Fruit fly (Drosophila melanogaster) whole organism, embryonic: ENCODE results near the gene Cyp4d1.

Source experiments
- Atf3 ChIP-seq: fragments of 200-800 bp; sonication (Bioruptor generic); optimal IDR thresholded peaks from 3 replicates; lab custom pipeline; 2016; ENCODE audit warnings: missing biosample characterization, missing genetic modification characterization
- B-H2 ChIP-seq: fragments of 200-800 bp; sonication (Bioruptor generic); optimal IDR thresholded peaks from 2 replicates; lab custom pipeline; 2018; ENCODE audit warnings: missing biosample characterization, mild to moderate bottlenecking, missing genetic modification characterization
- CG13424 ChIP-seq: fragments of 200-800 bp; sonication (Bioruptor generic); optimal IDR thresholded peaks from 2 replicates; lab custom pipeline; 2019; ENCODE audit warnings: missing biosample characterization, mild to moderate bottlenecking, missing genetic modification characterization, moderate library complexity
- CG13624 ChIP-seq: fragments of 200-800 bp; sonication (Bioruptor generic); optimal IDR thresholded peaks from 2 replicates; lab custom pipeline; 2016; ENCODE audit warnings: missing biosample characterization, missing genetic modification characterization
- CG1602 ChIP-seq: fragments of 200-800 bp; sonication (Bioruptor generic); optimal IDR thresholded peaks from 3 replicates; lab custom pipeline; 2016; ENCODE audit warnings: missing biosample characterization, missing genetic modification characterization
- CG1647 ChIP-seq: fragments of 200-800 bp; sonication (Bioruptor generic); optimal IDR thresholded peaks from 3 replicates; lab custom pipeline; 2016; ENCODE audit warnings: missing biosample characterization, missing genetic modification characterization
- CG17361 ChIP-seq: fragments of 200-800 bp; sonication (Bioruptor generic); IDR thresholded peaks from 3 replicates; pipeline ENCODE4 v1.3.6; 2022; ENCODE audit warnings: missing biosample characterization, missing genetic modification characterization
- CG17912 ChIP-seq: fragments of 200-800 bp; sonication (Bioruptor generic); optimal IDR thresholded peaks from 2 replicates; lab custom pipeline; 2018; ENCODE audit warnings: missing biosample characterization, mild to moderate bottlenecking, missing genetic modification characterization
- CG18262 ChIP-seq: fragments of 200-800 bp; optimal IDR thresholded peaks from 3 replicates; lab custom pipeline; 2019; ENCODE audit warnings: missing biosample characterization, mild to moderate bottlenecking, missing genetic modification characterization, moderate library complexity
- CG2116 ChIP-seq: fragments of 200-800 bp; sonication (Bioruptor generic); optimal IDR thresholded peaks from 3 replicates; lab custom pipeline; 2018; ENCODE audit warnings: missing biosample characterization, mild to moderate bottlenecking, missing genetic modification characterization
- CG2875 ChIP-seq: fragments of 200-800 bp; sonication (Bioruptor generic); optimal IDR thresholded peaks from 2 replicates; lab custom pipeline; 2017; ENCODE audit warnings: missing biosample characterization, mild to moderate bottlenecking, missing genetic modification characterization, missing genetic modification reagents
- CG34376 ChIP-seq: fragments of 200-800 bp; sonication (Bioruptor generic); optimal IDR thresholded peaks from 2 replicates; lab custom pipeline; 2018; ENCODE audit warnings: missing biosample characterization, mild to moderate bottlenecking, missing genetic modification characterization
- CG4282 ChIP-seq: fragments of 200-800 bp; sonication (Bioruptor generic); optimal IDR thresholded peaks from 2 replicates; lab custom pipeline; 2016; ENCODE audit warnings: missing biosample characterization, missing genetic modification characterization
- CG5953 ChIP-seq: fragments of 200-800 bp; sonication (Bioruptor generic); IDR thresholded peaks from 2 replicates; pipeline ENCODE4 v1.3.6; 2022; ENCODE audit warnings: missing biosample characterization, missing genetic modification characterization
- CG6854 ChIP-seq: fragments of 200-800 bp; sonication (Bioruptor generic); optimal IDR thresholded peaks from 3 replicates; lab custom pipeline; 2017; ENCODE audit warnings: missing biosample characterization, mild to moderate bottlenecking, missing genetic modification characterization
- CG8089 ChIP-seq: fragments of 200-800 bp; sonication (Bioruptor generic); optimal IDR thresholded peaks from 3 replicates; lab custom pipeline; 2016; ENCODE audit warnings: missing biosample characterization, missing genetic modification characterization
- CG8290 ChIP-seq, 3 experiments: fragments of 200-800 bp; sonication (Bioruptor generic); optimal IDR thresholded peaks; 2 replicates each; lab custom pipeline; 2016 to 2019; ENCODE audit warnings: missing biosample characterization in 3 of 3, missing genetic modification characterization in 3 of 3, mild to moderate bottlenecking in 2 of 3, moderate library complexity in 1 of 3
- CHES-1-like ChIP-seq: fragments of 200-800 bp; sonication (Bioruptor generic); optimal IDR thresholded peaks from 2 replicates; lab custom pipeline; 2016; ENCODE audit warnings: missing biosample characterization, missing genetic modification characterization
- Dbx ChIP-seq: fragments of 200-800 bp; sonication (Bioruptor generic); IDR thresholded peaks from 3 replicates; pipeline ENCODE4 v1.3.6; 2022; ENCODE audit warnings: missing biosample characterization, missing genetic modification characterization
- Dll ChIP-seq: fragments of 200-800 bp; sonication (Bioruptor generic); IDR thresholded peaks from 4 replicates; pipeline ENCODE4 v1.3.6; 2022; ENCODE audit warnings: missing biosample characterization, missing genetic modification characterization; ENCODE audit not compliant: partially characterized antibody
- Ets65A ChIP-seq: fragments of 200-800 bp; sonication (Bioruptor generic); peaks from one replicate; lab custom pipeline; 2016; ENCODE audit warnings: missing biosample characterization, missing genetic modification characterization
- Hr3 ChIP-seq: fragments of 200-800 bp; sonication (Bioruptor generic); optimal IDR thresholded peaks from 3 replicates; lab custom pipeline; 2016; ENCODE audit warnings: missing biosample characterization, missing genetic modification characterization
- Jarid2 ChIP-seq: fragments of 200-800 bp; sonication (Bioruptor generic); optimal IDR thresholded peaks from 3 replicates; lab custom pipeline; 2017; ENCODE audit warnings: mild to moderate bottlenecking, missing biosample characterization, missing genetic modification reagents, missing genetic modification characterization
- Neu2 ChIP-seq: fragments of 200-800 bp; sonication (Bioruptor generic); optimal IDR thresholded peaks from 3 replicates; lab custom pipeline; 2016; ENCODE audit warnings: missing biosample characterization, missing genetic modification characterization, borderline replicate concordance
- Opbp ChIP-seq: fragments of 200-800 bp; sonication (Bioruptor generic); IDR thresholded peaks from 3 replicates; pipeline ENCODE4 v1.3.6; 2022; ENCODE audit warnings: missing biosample characterization, missing genetic modification characterization; ENCODE audit not compliant: partially characterized antibody
- Optix ChIP-seq: fragments of 200-800 bp; sonication (Bioruptor generic); IDR thresholded peaks from 3 replicates; pipeline ENCODE4 v1.3.6; 2022; ENCODE audit warnings: missing biosample characterization, missing genetic modification characterization
- Ptx1 ChIP-seq: fragments of 200-800 bp; sonication (Bioruptor generic); IDR thresholded peaks from 2 replicates; pipeline ENCODE4 v1.3.6; 2022; ENCODE audit warnings: missing biosample characterization, missing genetic modification characterization
- Stat92E ChIP-seq, 3 experiments: fragments of >200 bp in 2 of 3; fragments of 200-800 bp in 1 of 3; sonication (Bioruptor generic) in 1 of 3; optimal IDR thresholded peaks; 2 replicates each; lab custom pipeline; 2017 to 2019; ENCODE audit warnings: missing biosample characterization in 3 of 3, missing genetic modification characterization in 3 of 3, mild to moderate bottlenecking in 1 of 3, moderate library complexity in 1 of 3
- Tbp ChIP-seq: fragments of >200 bp; optimal IDR thresholded peaks from 2 replicates; lab custom pipeline; 2018; ENCODE audit warnings: missing biosample characterization, missing genetic modification characterization
- Usf ChIP-seq: fragments of 200-800 bp; sonication (Bioruptor generic); optimal IDR thresholded peaks from 2 replicates; lab custom pipeline; 2017; ENCODE audit warnings: missing genotype, missing biosample characterization, missing genetic modification characterization
- cg ChIP-seq: fragments of 200-800 bp; sonication (Bioruptor generic); optimal IDR thresholded peaks from 3 replicates; lab custom pipeline; 2019; ENCODE audit warnings: missing biosample characterization, mild to moderate bottlenecking, missing genetic modification characterization, moderate library complexity
- chm ChIP-seq: fragments of 200-800 bp; sonication (Bioruptor generic); IDR thresholded peaks from 2 replicates; pipeline ENCODE4 v1.3.6; 2022; ENCODE audit warnings: missing biosample characterization, missing genetic modification characterization
- chn ChIP-seq: fragments of 200-800 bp; sonication (Bioruptor generic); optimal IDR thresholded peaks from 2 replicates; lab custom pipeline; 2016; ENCODE audit warnings: missing biosample characterization, missing genetic modification characterization
- croc ChIP-seq: fragments of 200-800 bp; sonication (Bioruptor generic); conservative IDR thresholded peaks from 3 replicates; pipeline ENCODE4 v1.3.6; 2022; ENCODE audit warnings: missing biosample characterization, missing genetic modification characterization
- crol ChIP-seq: fragments of 200-800 bp; sonication (Bioruptor generic); IDR thresholded peaks from 2 replicates; pipeline ENCODE4 v1.3.6; 2022; ENCODE audit warnings: missing biosample characterization, missing genetic modification characterization
- ewg ChIP-seq: fragments of 200-800 bp; sonication (Bioruptor generic); optimal IDR thresholded peaks from 3 replicates; lab custom pipeline; 2017; ENCODE audit warnings: mild to moderate bottlenecking, missing biosample characterization, missing genetic modification reagents, missing genetic modification characterization
- fd102C ChIP-seq: fragments of 200-800 bp; sonication (Bioruptor generic); optimal IDR thresholded peaks from 2 replicates; lab custom pipeline; 2018; ENCODE audit warnings: missing biosample characterization, mild to moderate bottlenecking, missing genetic modification characterization, moderate library complexity
- fd64A ChIP-seq: fragments of 200-800 bp; sonication (Bioruptor generic); optimal IDR thresholded peaks from 3 replicates; lab custom pipeline; 2018; ENCODE audit warnings: missing biosample characterization, mild to moderate bottlenecking, missing genetic modification characterization
- ken ChIP-seq: fragments of 200-800 bp; sonication (Bioruptor generic); IDR thresholded peaks from 3 replicates; pipeline ENCODE4 v1.3.6; 2022; ENCODE audit warnings: missing biosample characterization, missing genetic modification characterization
- lilli ChIP-seq: fragments of 200-800 bp; sonication (Bioruptor generic); optimal IDR thresholded peaks from 3 replicates; lab custom pipeline; 2016; ENCODE audit warnings: missing biosample characterization, missing genetic modification characterization
- oc ChIP-seq: fragments of 200-800 bp; sonication (Bioruptor generic); optimal IDR thresholded peaks from 2 replicates; lab custom pipeline; 2018; ENCODE audit warnings: missing biosample characterization, mild to moderate bottlenecking, missing genetic modification characterization, moderate library complexity
- sens ChIP-seq: fragments of 200-800 bp; sonication (Bioruptor generic); peaks from one replicate; lab custom pipeline; 2016; ENCODE audit warnings: missing biosample characterization, missing genetic modification characterization
- stc ChIP-seq: fragments of 200-800 bp; sonication (Bioruptor generic); IDR thresholded peaks from 2 replicates; pipeline ENCODE4 v1.3.6; 2022; ENCODE audit warnings: missing biosample characterization, missing genetic modification characterization
- trh ChIP-seq: fragments of 200-800 bp; sonication (Bioruptor generic); optimal IDR thresholded peaks from 2 replicates; lab custom pipeline; 2016; ENCODE audit warnings: missing biosample characterization, missing genetic modification characterization
- tup ChIP-seq: fragments of 200-800 bp; sonication (Bioruptor generic); optimal IDR thresholded peaks from 2 replicates; lab custom pipeline; 2016; ENCODE audit warnings: missing biosample characterization, mild to moderate bottlenecking, missing genetic modification characterization, moderate library complexity
- tx ChIP-seq: fragments of 200-800 bp; sonication (Bioruptor generic); optimal IDR thresholded peaks from 2 replicates; lab custom pipeline; 2016; ENCODE audit warnings: missing biosample characterization, missing genetic modification characterization
- wor ChIP-seq: fragments of 200-800 bp; sonication (Bioruptor generic); IDR thresholded peaks from 2 replicates; pipeline ENCODE4 v1.3.6; 2022; ENCODE audit warnings: missing biosample characterization, missing genetic modification characterization
- z ChIP-seq: fragments of 200-800 bp; sonication (Bioruptor generic); IDR thresholded peaks from 3 replicates; pipeline ENCODE4 v1.3.6; 2022; ENCODE audit warnings: missing biosample characterization, missing genetic modification characterization
- zen ChIP-seq: fragments of 200-800 bp; sonication (Bioruptor generic); optimal IDR thresholded peaks from 3 replicates; lab custom pipeline; 2018; ENCODE audit warnings: missing biosample characterization, mild to moderate bottlenecking, missing genetic modification characterization, moderate library complexity

The Cyp4d1 gene

DNA sequence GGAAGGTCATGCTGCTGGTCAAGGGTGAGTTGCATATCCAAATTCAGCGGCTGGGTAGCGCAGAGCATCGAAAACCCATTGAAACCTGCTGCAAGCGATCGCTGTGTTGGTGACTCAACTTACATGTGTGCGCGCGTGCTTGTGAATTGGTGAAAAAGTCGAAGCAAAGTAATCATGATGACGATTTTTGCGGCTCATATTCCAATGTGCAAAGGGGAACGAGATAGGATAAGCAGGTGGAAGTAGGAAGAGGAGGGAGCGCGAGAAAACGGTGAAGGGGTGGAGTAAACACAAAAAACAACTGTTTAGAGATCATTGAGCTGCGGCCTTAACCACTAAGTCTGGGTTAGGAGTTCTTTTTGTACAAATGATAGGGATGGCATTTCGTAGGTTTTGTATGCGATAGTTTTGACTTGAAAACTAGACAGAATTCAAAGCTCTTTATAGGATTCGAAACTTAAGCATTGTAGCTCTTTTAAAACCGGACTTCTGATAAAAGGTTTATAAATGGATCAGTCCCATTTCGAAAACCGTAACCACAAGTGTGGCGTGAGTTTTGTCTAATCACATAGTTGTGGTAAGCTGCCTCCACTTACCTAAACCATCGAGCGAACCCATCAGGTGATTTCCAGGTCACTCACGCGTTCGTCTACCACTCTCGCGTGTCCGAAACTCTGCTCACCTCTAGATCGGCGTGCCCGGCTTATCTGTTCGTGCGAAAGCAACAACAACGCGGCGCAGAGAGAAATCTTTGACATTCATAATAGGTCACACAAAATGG, 16.1 kb downstream of the Cyp4d1 start (continued):
- no peak for TF ChIP-seq CG17912 (GFP tag; lab: Kevin White, UChicago)
- TF ChIP-seq chn (GFP tag; lab: Kevin White, UChicago) = no peak
- TF ChIP-seq wor (GFP tag; lab: Robert Waterston, UW) = no peak
- no peak for TF ChIP-seq CG2875
- no peak for TF ChIP-seq Tbp (GFP tag; lab: Kevin White, UChicago)
- TF ChIP-seq Neu2 (GFP tag; lab: Kevin White, UChicago) = no peak
- TF ChIP-seq CHES-1-like (GFP tag; lab: Kevin White, UChicago) = peak; percentile 20
- peak; percentile 90 for TF ChIP-seq Dll (GFP tag; lab: Robert Waterston, UW)
- TF ChIP-seq CG18262 = peak; percentile 37
- peak in 1 of 3 experiments; percentile 3 for TF ChIP-seq Stat92E (GFP tag; optimal IDR thresholded peaks at IDR 0.05; lab: Kevin White, UChicago)
- no peak for TF ChIP-seq Optix
- no peak for TF ChIP-seq croc (GFP tag; lab: Robert Waterston, UW)
- TF ChIP-seq CG34376 = peak; percentile 31
- no peak for TF ChIP-seq zen (tag; lab: Kevin White, UChicago)
- no peak for TF ChIP-seq CG5953 (GFP tag; lab: Robert Waterston, UW)
- TF ChIP-seq fd64A (GFP tag; lab: Kevin White, UChicago) = no peak
- TF ChIP-seq CG17361 (GFP tag; lab: Robert Waterston, UW) = peak; percentile 51; the same call in 1 of the 3 replicates
- TF ChIP-seq ken (GFP tag; lab: Robert Waterston, UW) = no peak
- no peak for TF ChIP-seq chm
- no peak for TF ChIP-seq CG8089
- TF ChIP-seq Jarid2 (GFP tag; lab: Kevin White, UChicago) = no peak
- TF ChIP-seq tup = no peak
- no peak for TF ChIP-seq stc (GFP tag; lab: Robert Waterston, UW)
- TF ChIP-seq cg (GFP tag; lab: Kevin White, UChicago) = peak; percentile 41
- peak; percentile 89 for TF ChIP-seq Ets65A (GFP tag; lab: Kevin White, UChicago)
- TF ChIP-seq Dbx (GFP tag; lab: Robert Waterston, UW) = 0 out of 3 replicates have a peak, but pooled peaks have one; percentile 36
- TF ChIP-seq CG1602 = no peak
- TF ChIP-seq CG4282 (GFP tag; lab: Kevin White, UChicago) = peak; percentile 5
- no peak for TF ChIP-seq CG6854 (GFP tag; lab: Kevin White, UChicago)
- peak; percentile 37 for TF ChIP-seq lilli (GFP tag; lab: Kevin White, UChicago)
- TF ChIP-seq sens (GFP tag; lab: Kevin White, UChicago) = peak; percentile 81
- no peak for TF ChIP-seq z (GFP tag; lab: Robert Waterston, UW)
- TF ChIP-seq Ptx1 = peak; percentile 39
- TF ChIP-seq CG1647 (GFP tag; lab: Kevin White, UChicago) = no peak
- peak; percentile 22 for TF ChIP-seq CG2116 (GFP tag; lab: Kevin White, UChicago)
- no peak for TF ChIP-seq trh
- peak; percentile 61 for TF ChIP-seq CG13624
- TF ChIP-seq Hr3 = peak; percentile 56
- no peak for TF ChIP-seq ewg
- TF ChIP-seq tx (GFP tag; lab: Kevin White, UChicago) = no peak
- TF ChIP-seq Opbp (GFP tag; lab: Robert Waterston, UW) = 0 out of 3 replicates have a peak, but pooled peaks have one; percentile 22
- no peak for TF ChIP-seq CG8290 (GFP tag; optimal IDR thresholded peaks at IDR 0.05; lab: Kevin White, UChicago)
- TF ChIP-seq CG8290 (tag; optimal IDR thresholded peaks at IDR 0.05; lab: Kevin White, UChicago) = peak; percentile 13 to 19
- peak; percentile 47 for TF ChIP-seq B-H2 (GFP tag; lab: Kevin White, UChicago)
- no peak for TF ChIP-seq oc (tag; lab: Kevin White, UChicago)
- TF ChIP-seq fd102C (GFP tag; lab: Kevin White, UChicago) = no peak
- peak; percentile 36 for TF ChIP-seq Usf (GFP tag; lab: Kevin White, UChicago)
- no peak for TF ChIP-seq crol (GFP tag; lab: Robert Waterston, UW)
- TF ChIP-seq Atf3 (GFP tag; lab: Kevin White, UChicago) = no peak
- TF ChIP-seq CG13424 (tag; lab: Kevin White, UChicago) = peak; percentile 47
